Fruit fly (Drosophila melanogaster): ENCODE data around the gene vig2.

The vig2 gene

dm6 chr3R:25168259-25168972, 45.2 kb downstream of the vig2 start (continued):
- TF ChIP-seq Atf-2 (GFP tag; optimal IDR thresholded peaks at IDR 0.05) (peak; percentile 19), cwo (GFP tag; optimal IDR thresholded peaks at IDR 0.05) (peak; percentile 36), CG4360 (GFP tag; IDR thresholded peaks at IDR 0.05) (no peak), danr (GFP tag; IDR thresholded peaks at IDR 0.05) (peak; percentile 36; the same call in 1 of the 2 replicates), CG17361 (GFP tag; IDR thresholded peaks at IDR 0.05) (peak; percentile 64), sc (optimal IDR thresholded peaks at IDR 0.05) (no peak), sc (GFP tag; optimal IDR thresholded peaks at IDR 0.05) (no peak), onecut (GFP tag; IDR thresholded peaks at IDR 0.05) (0 out of 2 replicates have a peak, but pooled peaks have one; percentile 20), Usf (GFP tag; optimal IDR thresholded peaks at IDR 0.05) (no peak), CG5180 (GFP tag; optimal IDR thresholded peaks at IDR 0.05) (peak; percentile 6), CG4730 (GFP tag; IDR thresholded peaks at IDR 0.05) (peak; percentile 5; the same call in 1 of the 2 replicates), CG4424 (GFP tag; optimal IDR thresholded peaks at IDR 0.05) (peak; percentile 38), CG10366 (GFP tag; IDR thresholded peaks at IDR 0.05) (0 out of 2 replicates have a peak, but pooled peaks have one; percentile 16), CG7839 (tag; optimal IDR thresholded peaks at IDR 0.05) (peak; percentile 65), CG6791 (GFP tag; IDR thresholded peaks at IDR 0.05; ENCODE audit: partially characterized antibody) (no peak), CG31441 (GFP tag; IDR thresholded peaks at IDR 0.05) (peak; percentile 51; the same call in 1 of the 2 replicates), Asciz (GFP tag; optimal IDR thresholded peaks at IDR 0.05) (peak; percentile 19), Myb (GFP tag; optimal IDR thresholded peaks at IDR 0.05) (no peak), CG11398 (GFP tag; optimal IDR thresholded peaks at IDR 0.05) (no peak), dmrt11E (tag; optimal IDR thresholded peaks at IDR 0.05) (peak; percentile 36), MTF-1 (GFP tag; optimal IDR thresholded peaks at IDR 0.05; ENCODE audit: borderline replicate concordance) (no peak), CG15601 (tag; optimal IDR thresholded peaks at IDR 0.05) (peak; percentile 3), lab (GFP tag; optimal IDR thresholded peaks at IDR 0.05) (peak; percentile 38), Hr3 (GFP tag; optimal IDR thresholded peaks at IDR 0.05) (peak; percentile 26), CG9817 (tag; optimal IDR thresholded peaks at IDR 0.05) (peak; percentile 5), zfh2 (GFP tag; optimal IDR thresholded peaks at IDR 0.05) (peak; percentile 4), sna (GFP tag; IDR thresholded peaks at IDR 0.05; ENCODE audit: partially characterized antibody) (no peak), caup (GFP tag; optimal IDR thresholded peaks at IDR 0.05; ENCODE audit: severe bottlenecking) (no peak), Side (GFP tag; optimal IDR thresholded peaks at IDR 0.05) (no peak), CG3281 (GFP tag; optimal IDR thresholded peaks at IDR 0.05) (peak; percentile 52), CG1529 (GFP tag; optimal IDR thresholded peaks at IDR 0.05) (peak; percentile 5), nerfin-1 (tag; optimal IDR thresholded peaks at IDR 0.05) (peak; percentile 70), cad (GFP tag; optimal IDR thresholded peaks at IDR 0.05) (no peak), CG6813 (GFP tag; optimal IDR thresholded peaks at IDR 0.05) (peak; percentile 32), shn (GFP tag; optimal IDR thresholded peaks at IDR 0.05) (peak; percentile 42), CG16815 (GFP tag; optimal IDR thresholded peaks at IDR 0.05) (peak; percentile 21), pros (GFP tag; optimal IDR thresholded peaks at IDR 0.05) (peak; percentile 71), CG11504 (tag; optimal IDR thresholded peaks at IDR 0.05) (peak; percentile 73), ase (GFP tag; IDR thresholded peaks at IDR 0.05) (no peak; the same call in 2 of the 3 replicates), Ptx1 (GFP tag; IDR thresholded peaks at IDR 0.05) (peak; percentile 65), Oli (tag; optimal IDR thresholded peaks at IDR 0.05) (peak; percentile 45), CG15269 (tag; optimal IDR thresholded peaks at IDR 0.05) (peak; percentile 52), gsb-n (tag; optimal IDR thresholded peaks at IDR 0.05) (peak; percentile 22), ERR (GFP tag; optimal IDR thresholded peaks at IDR 0.05) (no peak), CG32532 (GFP tag; IDR thresholded peaks at IDR 0.05) (peak; percentile 13; the same call in 1 of the 2 replicates), CG13296 (GFP tag; optimal IDR thresholded peaks at IDR 0.05) (peak; percentile 11), sima (GFP tag; optimal IDR thresholded peaks at IDR 0.05) (no peak), fd96Cb (tag; optimal IDR thresholded peaks at IDR 0.05) (peak; percentile 60)
